Fruit fly (Drosophila melanogaster) whole organism, embryonic: ENCODE results near the gene Art4.
A peak's percentile ranks its signal among the peaks of the same experiment; 100 is the strongest.

Experiments
- Abd-B ChIP-seq: fragments of 200-800 bp; sonication (Bioruptor generic); optimal IDR thresholded peaks from 2 replicates; lab custom pipeline; 2018; ENCODE audit warnings: missing biosample characterization, mild to moderate bottlenecking, missing genetic modification characterization, moderate library complexity
- CG10274 ChIP-seq: fragments of 200-800 bp; sonication (Bioruptor generic); optimal IDR thresholded peaks from 3 replicates; lab custom pipeline; 2017; ENCODE audit warnings: missing biosample characterization, mild to moderate bottlenecking, missing genetic modification characterization
- CG10366 ChIP-seq: fragments of 200-800 bp; sonication (Bioruptor generic); IDR thresholded peaks from 2 replicates; pipeline ENCODE4 v1.3.6; 2022; ENCODE audit warnings: missing biosample characterization, missing genetic modification characterization
- CG11560 ChIP-seq: fragments of 200-800 bp; sonication (Bioruptor generic); IDR thresholded peaks from 3 replicates; pipeline ENCODE4 v1.3.6; 2022; ENCODE audit warnings: missing biosample characterization, missing genetic modification characterization
- CG12219 ChIP-seq: fragments of 200-800 bp; sonication (Bioruptor generic); optimal IDR thresholded peaks from 3 replicates; lab custom pipeline; 2018; ENCODE audit warnings: missing biosample characterization, mild to moderate bottlenecking, missing genetic modification characterization
- CG14050 ChIP-seq: fragments of 200-800 bp; sonication (Bioruptor generic); IDR thresholded peaks from 3 replicates; pipeline ENCODE4 v1.3.6; 2022; ENCODE audit warnings: missing biosample characterization, missing genetic modification characterization
- CG15514 ChIP-seq: fragments of 200-800 bp; sonication (Bioruptor generic); optimal IDR thresholded peaks from 3 replicates; lab custom pipeline; 2017; ENCODE audit warnings: missing biosample characterization, missing genetic modification characterization, mild to moderate bottlenecking, moderate library complexity, missing genetic modification reagents
- CG17612 ChIP-seq: fragments of 200-800 bp; sonication (Bioruptor generic); IDR thresholded peaks from 2 replicates; pipeline ENCODE4 v1.3.6; 2022; ENCODE audit warnings: missing biosample characterization, missing genetic modification characterization
- CG17912 ChIP-seq: fragments of 200-800 bp; sonication (Bioruptor generic); optimal IDR thresholded peaks from 2 replicates; lab custom pipeline; 2018; ENCODE audit warnings: missing biosample characterization, mild to moderate bottlenecking, missing genetic modification characterization
- CG2678 ChIP-seq: fragments of 200-800 bp; sonication (Bioruptor generic); optimal IDR thresholded peaks from 3 replicates; lab custom pipeline; 2019; ENCODE audit warnings: missing biosample characterization, mild to moderate bottlenecking, missing genetic modification characterization, moderate library complexity
- CG30020 ChIP-seq: fragments of 200-800 bp; optimal IDR thresholded peaks from 2 replicates; lab custom pipeline; 2019; ENCODE audit warnings: missing biosample characterization, mild to moderate bottlenecking, missing genetic modification characterization, moderate library complexity
- CG3838 ChIP-seq: fragments of 200-800 bp; sonication (Bioruptor generic); optimal IDR thresholded peaks from 3 replicates; lab custom pipeline; 2016; ENCODE audit warnings: missing biosample characterization, missing genetic modification characterization
- CG3847 ChIP-seq: fragments of 200-800 bp; sonication (Bioruptor generic); IDR thresholded peaks from 2 replicates; pipeline ENCODE4 v1.3.6; 2022; ENCODE audit warnings: missing biosample characterization, missing genetic modification characterization
- CG42726 ChIP-seq: fragments of 200-800 bp; sonication (Bioruptor generic); IDR thresholded peaks from 2 replicates; pipeline ENCODE4 v1.3.6; 2022; ENCODE audit warnings: missing biosample characterization, missing genetic modification characterization; ENCODE audit not compliant: partially characterized antibody
- CG6654 ChIP-seq: fragments of 200-800 bp; sonication (Bioruptor generic); optimal IDR thresholded peaks from 2 replicates; lab custom pipeline; 2017; ENCODE audit warnings: missing biosample characterization, mild to moderate bottlenecking, missing genetic modification characterization
- CG6689 ChIP-seq: fragments of 200-800 bp; sonication (Bioruptor generic); IDR thresholded peaks from 2 replicates; pipeline ENCODE4 v1.3.6; 2022; ENCODE audit warnings: missing biosample characterization, missing genetic modification characterization
- CG7745 ChIP-seq: fragments of 200-800 bp; sonication (Bioruptor generic); optimal IDR thresholded peaks from 2 replicates; lab custom pipeline; 2018; ENCODE audit warnings: missing biosample characterization, mild to moderate bottlenecking, missing genetic modification characterization, moderate library complexity
- CG8290 ChIP-seq, 3 experiments: fragments of 200-800 bp; sonication (Bioruptor generic); optimal IDR thresholded peaks; 2 replicates each; lab custom pipeline; 2016 to 2019; ENCODE audit warnings: missing biosample characterization in 3 of 3, missing genetic modification characterization in 3 of 3, mild to moderate bottlenecking in 2 of 3, moderate library complexity in 1 of 3
- CG8388 ChIP-seq: fragments of 200-800 bp; sonication (Bioruptor generic); optimal IDR thresholded peaks from 2 replicates; lab custom pipeline; 2019; ENCODE audit warnings: missing biosample characterization, mild to moderate bottlenecking, missing genetic modification characterization, moderate library complexity
- CG8924 ChIP-seq: fragments of 200-800 bp; optimal IDR thresholded peaks from 3 replicates; lab custom pipeline; 2019; ENCODE audit warnings: missing biosample characterization, mild to moderate bottlenecking, missing genetic modification characterization, moderate library complexity
- CG9437 ChIP-seq: fragments of 200-800 bp; sonication (Bioruptor generic); optimal IDR thresholded peaks from 2 replicates; lab custom pipeline; 2018; ENCODE audit warnings: missing biosample characterization, mild to moderate bottlenecking, missing genetic modification characterization
- E2f1 ChIP-seq: fragments of 200-800 bp; sonication (Bioruptor generic); IDR thresholded peaks from 2 replicates; pipeline ENCODE4 v1.3.6; 2022; ENCODE audit warnings: missing biosample characterization, missing genetic modification characterization
- Ets65A ChIP-seq: fragments of 200-800 bp; sonication (Bioruptor generic); peaks from one replicate; lab custom pipeline; 2016; ENCODE audit warnings: missing biosample characterization, missing genetic modification characterization
- Hand ChIP-seq: fragments of 200-800 bp; sonication (Bioruptor generic); optimal IDR thresholded peaks from 2 replicates; lab custom pipeline; 2017; ENCODE audit warnings: mild to moderate bottlenecking, missing biosample characterization, missing genetic modification reagents, missing genetic modification characterization
- Hr78 ChIP-seq, 2 experiments: fragments of 200-800 bp in 1 of 2; fragments of >200 bp in 1 of 2; sonication (Bioruptor generic) in 1 of 2; optimal IDR thresholded peaks; 2 replicates each; lab custom pipeline; 2017 to 2019; ENCODE audit warnings: missing biosample characterization in 2 of 2, missing genetic modification characterization in 2 of 2, mild to moderate bottlenecking in 1 of 2, moderate library complexity in 1 of 2
- Lhr ChIP-seq: fragments of 200-800 bp; sonication (Bioruptor generic); optimal IDR thresholded peaks from 3 replicates; lab custom pipeline; 2017; ENCODE audit warnings: mild to moderate bottlenecking, missing biosample characterization, missing genetic modification reagents, missing genetic modification characterization
- Mes4 ChIP-seq: fragments of 200-800 bp; sonication (Bioruptor generic); optimal IDR thresholded peaks from 2 replicates; lab custom pipeline; 2016; ENCODE audit warnings: missing biosample characterization, missing genetic modification characterization
- Ravus ChIP-seq: fragments of 200-800 bp; sonication (Bioruptor generic); IDR thresholded peaks from 2 replicates; pipeline ENCODE4 v1.3.6; 2022; ENCODE audit warnings: missing biosample characterization, missing genetic modification characterization
- Scr ChIP-seq: fragments of 200-800 bp; sonication (Bioruptor generic); IDR thresholded peaks from 2 replicates; pipeline ENCODE4 v1.3.6; 2022; ENCODE audit warnings: missing biosample characterization, missing genetic modification characterization; ENCODE audit not compliant: partially characterized antibody
- Side ChIP-seq: fragments of 200-800 bp; sonication (Bioruptor generic); optimal IDR thresholded peaks from 2 replicates; lab custom pipeline; 2016; ENCODE audit warnings: missing biosample characterization, missing genetic modification characterization
- abd-A ChIP-seq: fragments of 200-800 bp; sonication (Bioruptor generic); optimal IDR thresholded peaks from 3 replicates; lab custom pipeline; 2019; ENCODE audit warnings: missing biosample characterization, mild to moderate bottlenecking, missing genetic modification characterization, moderate library complexity
- ase ChIP-seq: fragments of 200-800 bp; sonication (Bioruptor generic); IDR thresholded peaks from 3 replicates; pipeline ENCODE4 v1.3.6; 2022; ENCODE audit warnings: missing biosample characterization, missing genetic modification characterization
- az2 ChIP-seq: fragments of 200-800 bp; sonication (Bioruptor generic); optimal IDR thresholded peaks from 3 replicates; lab custom pipeline; 2016; ENCODE audit warnings: missing biosample characterization, missing genetic modification characterization
- ewg ChIP-seq: fragments of 200-800 bp; sonication (Bioruptor generic); optimal IDR thresholded peaks from 3 replicates; lab custom pipeline; 2017; ENCODE audit warnings: mild to moderate bottlenecking, missing biosample characterization, missing genetic modification reagents, missing genetic modification characterization
- exex ChIP-seq: fragments of 200-800 bp; sonication (Bioruptor generic); optimal IDR thresholded peaks from 4 replicates; lab custom pipeline; 2018; ENCODE audit warnings: missing biosample characterization, mild to moderate bottlenecking, missing genetic modification characterization, moderate library complexity
- fd102C ChIP-seq: fragments of 200-800 bp; sonication (Bioruptor generic); optimal IDR thresholded peaks from 2 replicates; lab custom pipeline; 2018; ENCODE audit warnings: missing biosample characterization, mild to moderate bottlenecking, missing genetic modification characterization, moderate library complexity
- fd96Cb ChIP-seq: fragments of 200-800 bp; sonication (Bioruptor generic); optimal IDR thresholded peaks from 2 replicates; lab custom pipeline; 2018; ENCODE audit warnings: missing biosample characterization, mild to moderate bottlenecking, missing genetic modification characterization, moderate library complexity
- grn ChIP-seq: fragments of 200-800 bp; sonication (Bioruptor generic); optimal IDR thresholded peaks from 3 replicates; lab custom pipeline; 2017; ENCODE audit warnings: missing biosample characterization, missing genetic modification characterization
- hkb ChIP-seq, 2 experiments: fragments of 200-800 bp in 1 of 2; fragments of >200 bp in 1 of 2; sonication (Bioruptor generic) in 1 of 2; IDR thresholded peaks in 1 of 2; optimal IDR thresholded peaks in 1 of 2; 2 replicates each; pipeline versions ENCODE4 v1.3.6 to Lab custom; 2017 to 2022; ENCODE audit warnings: missing biosample characterization in 1 of 2, missing genetic modification characterization in 1 of 2
- knrl ChIP-seq: fragments of 200-800 bp; sonication (Bioruptor generic); IDR thresholded peaks from 3 replicates; pipeline ENCODE4 v1.3.6; 2022; ENCODE audit warnings: missing biosample characterization, missing genetic modification characterization; ENCODE audit not compliant: partially characterized antibody
- phol ChIP-seq: fragments of 200-800 bp; sonication (Bioruptor generic); optimal IDR thresholded peaks from 3 replicates; lab custom pipeline; 2018; ENCODE audit warnings: missing biosample characterization, mild to moderate bottlenecking, missing genetic modification characterization, moderate library complexity
- pita ChIP-seq: fragments of 200-800 bp; sonication (Bioruptor generic); optimal IDR thresholded peaks from 2 replicates; lab custom pipeline; 2017; ENCODE audit warnings: missing biosample characterization, mild to moderate bottlenecking, missing genetic modification characterization
- row ChIP-seq: fragments of 200-800 bp; sonication (Bioruptor generic); IDR thresholded peaks from 3 replicates; pipeline ENCODE4 v1.3.6; 2022; ENCODE audit warnings: missing biosample characterization, missing genetic modification characterization
- sens-2 ChIP-seq: fragments of 200-800 bp; sonication (Bioruptor generic); IDR thresholded peaks from 2 replicates; pipeline ENCODE4 v1.3.6; 2022; ENCODE audit warnings: missing biosample characterization, missing genetic modification characterization
- sisA ChIP-seq: fragments of 200-800 bp; sonication (Bioruptor generic); IDR thresholded peaks from 2 replicates; pipeline ENCODE4 v1.3.6; 2022; ENCODE audit warnings: missing biosample characterization, missing genetic modification characterization
- slp2 ChIP-seq: fragments of 200-800 bp; sonication (Bioruptor generic); optimal IDR thresholded peaks from 2 replicates; lab custom pipeline; 2016; ENCODE audit warnings: missing biosample characterization, missing genetic modification characterization
- trem ChIP-seq: fragments of 200-800 bp; optimal IDR thresholded peaks from 3 replicates; lab custom pipeline; 2019; ENCODE audit warnings: missing biosample characterization, mild to moderate bottlenecking, missing genetic modification characterization, moderate library complexity
- wdn ChIP-seq: fragments of 200-800 bp; sonication (Bioruptor generic); IDR thresholded peaks from 2 replicates; pipeline ENCODE4 v1.3.6; 2022; ENCODE audit warnings: missing biosample characterization, missing genetic modification characterization

Gene Art4

DNA sequence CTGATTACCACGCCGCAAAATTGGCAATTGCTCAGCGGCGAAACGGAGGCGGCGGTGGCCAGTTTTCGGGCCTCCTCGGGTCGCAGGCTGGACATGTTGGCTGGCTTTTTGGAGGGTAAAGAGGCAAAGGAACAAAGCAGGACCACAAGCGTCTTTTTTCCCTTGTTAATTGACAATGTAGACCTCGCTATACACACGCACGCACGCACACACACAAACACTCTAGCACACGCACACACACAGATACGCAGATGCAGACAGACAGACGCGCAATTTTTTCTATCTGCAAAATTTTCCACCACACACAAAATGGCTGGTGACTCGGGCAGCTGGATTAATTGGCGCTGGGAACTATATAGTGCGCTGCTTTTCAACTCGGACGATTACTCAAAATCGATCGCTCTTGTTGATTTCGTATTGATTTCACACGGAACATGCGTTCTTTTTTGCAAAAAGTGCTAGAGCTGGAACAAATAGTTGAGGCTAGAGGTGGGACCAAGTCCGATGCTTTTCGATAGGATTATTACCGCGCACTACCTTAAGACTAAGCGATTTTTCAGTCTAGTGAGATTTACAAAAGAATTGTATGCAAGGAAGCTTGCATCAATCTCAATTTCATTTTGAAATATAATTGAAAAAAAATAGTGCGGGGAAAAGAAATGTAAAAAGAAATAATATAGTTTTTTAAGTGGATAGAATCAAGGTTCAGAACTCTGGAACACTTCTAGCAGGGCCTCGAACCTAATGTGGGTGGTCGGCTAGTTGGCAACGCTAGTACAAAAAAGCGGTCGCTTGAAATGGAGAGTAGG lies at the start of gene Art4 (continued):
- peak; percentile 91 for TF ChIP-seq Ets65A (GFP tag; lab: Kevin White, UChicago)
- peak; percentile 66 for TF ChIP-seq CG15514
- TF ChIP-seq phol, result peak; percentile 64
- TF ChIP-seq CG6689 (GFP tag; lab: Robert Waterston, UW), result no peak
- no peak for TF ChIP-seq Abd-B (GFP tag; lab: Kevin White, UChicago)
- TF ChIP-seq CG11560 (tag; lab: Robert Waterston, UW), result 0 out of 3 replicates have a peak, but pooled peaks have one; percentile 26
- no peak for TF ChIP-seq Mes4 (GFP tag; lab: Kevin White, UChicago)
- peak; percentile 12 for TF ChIP-seq CG8388 (GFP tag; lab: Kevin White, UChicago)
- TF ChIP-seq CG12219 (GFP tag; lab: Kevin White, UChicago), result no peak
- peak; percentile 9 for TF ChIP-seq CG8924 (tag; lab: Kevin White, UChicago)
- TF ChIP-seq Ravus (GFP tag; lab: Robert Waterston, UW), result no peak
- TF ChIP-seq E2f1 (GFP tag; lab: Robert Waterston, UW), result no peak
- no peak for TF ChIP-seq CG17612 (GFP tag; lab: Robert Waterston, UW)
- TF ChIP-seq CG10366 (GFP tag; lab: Robert Waterston, UW), result peak; percentile 26; the same call in 1 of the 2 replicates
- peak; percentile 77 for TF ChIP-seq row
- TF ChIP-seq Side (GFP tag; lab: Kevin White, UChicago), result no peak
- TF ChIP-seq slp2, result no peak
- TF ChIP-seq CG17912 (GFP tag; lab: Kevin White, UChicago), result no peak
- TF ChIP-seq pita, result peak; percentile 79
- peak; percentile 46 for TF ChIP-seq CG8290 (GFP tag; optimal IDR thresholded peaks at IDR 0.05; lab: Kevin White, UChicago)
- TF ChIP-seq CG8290 (tag; optimal IDR thresholded peaks at IDR 0.05; lab: Kevin White, UChicago), result no peak
- TF ChIP-seq abd-A (tag; lab: Kevin White, UChicago), result no peak
- no peak for TF ChIP-seq wdn (GFP tag; lab: Robert Waterston, UW)
- peak; percentile 80 for TF ChIP-seq knrl (GFP tag; lab: Robert Waterston, UW)
- TF ChIP-seq exex (tag; lab: Kevin White, UChicago), result no peak
- no peak for TF ChIP-seq CG14050 (GFP tag; lab: Robert Waterston, UW)
- no peak for TF ChIP-seq CG42726 (GFP tag; lab: Robert Waterston, UW)
- TF ChIP-seq CG7745 (tag; lab: Kevin White, UChicago), result no peak
- peak; percentile 43 for TF ChIP-seq CG30020
- no peak for TF ChIP-seq sens-2
- TF ChIP-seq hkb (optimal IDR thresholded peaks at IDR 0.05; lab: Kevin White, UChicago), result peak; percentile 78
- no peak for TF ChIP-seq hkb (GFP tag; IDR thresholded peaks at IDR 0.05; lab: Robert Waterston, UW)
- no peak for TF ChIP-seq CG3847 (GFP tag; lab: Robert Waterston, UW)
- no peak for TF ChIP-seq fd96Cb (tag; lab: Kevin White, UChicago)
- peak; percentile 10 for TF ChIP-seq ewg (GFP tag; lab: Kevin White, UChicago)
- no peak for TF ChIP-seq CG6654 (GFP tag; lab: Kevin White, UChicago)
- TF ChIP-seq ase (GFP tag; lab: Robert Waterston, UW), result no peak
- TF ChIP-seq CG10274, result no peak
- TF ChIP-seq az2 (GFP tag; lab: Kevin White, UChicago), result no peak
- TF ChIP-seq CG3838 (GFP tag; lab: Kevin White, UChicago), result no peak
- TF ChIP-seq Hr78 (GFP tag; optimal IDR thresholded peaks at IDR 0.05; lab: Kevin White, UChicago), result no peak
- TF ChIP-seq CG9437 (GFP tag; lab: Kevin White, UChicago), result no peak
- TF ChIP-seq Scr, result peak; percentile 76
- no peak for TF ChIP-seq sisA (GFP tag; lab: Robert Waterston, UW)
- no peak for TF ChIP-seq fd102C (GFP tag; lab: Kevin White, UChicago)
- no peak for TF ChIP-seq grn (GFP tag; lab: Kevin White, UChicago)
- TF ChIP-seq Lhr (GFP tag; lab: Kevin White, UChicago), result peak; percentile 66
- TF ChIP-seq trem, result peak; percentile 86
- no peak for TF ChIP-seq CG2678
- no peak for TF ChIP-seq Hand (GFP tag; lab: Kevin White, UChicago)
